Worm (Caenorhabditis elegans) whole organism, L3 larva: ENCODE measurements around the gene ndub-5.

ENCODE experiments used
- ama-1 ChIP-seq: fragments of 150-350 bp; optimal IDR thresholded peaks from 2 replicates; lab custom pipeline; 2018
- ceh-28 ChIP-seq: fragments of 150-350 bp; optimal IDR thresholded peaks from 2 replicates; lab custom pipeline; 2014; ENCODE audit warnings: missing biosample characterization, missing genetic modification reagents, missing genetic modification characterization
- eor-1 ChIP-seq, 2 experiments: fragments of 150-350 bp; optimal IDR thresholded peaks; 2 replicates each; lab custom pipeline; 2014 to 2018; ENCODE audit warnings: missing biosample characterization in 2 of 2, missing genetic modification characterization in 2 of 2
- nfya-1 ChIP-seq: sonication (generic microtip); optimal IDR thresholded peaks from 2 replicates; lab custom pipeline; 2017; ENCODE audit warnings: missing genetic modification characterization, mild to moderate bottlenecking, missing compliant biosample characterization, antibody characterized with exemption, moderate library complexity; ENCODE audit not compliant: insufficient read depth
- nhr-12 ChIP-seq: fragments of 150-350 bp; optimal IDR thresholded peaks from 2 replicates; lab custom pipeline; 2014; ENCODE audit warnings: missing biosample characterization, missing genetic modification characterization
- nhr-28 ChIP-seq: fragments of 150-350 bp; optimal IDR thresholded peaks from 2 replicates; lab custom pipeline; 2014; ENCODE audit warnings: missing biosample characterization, missing genetic modification characterization
- nhr-77 ChIP-seq: fragments of 150-350 bp; optimal IDR thresholded peaks from 2 replicates; lab custom pipeline; 2014; ENCODE audit warnings: missing biosample characterization, missing genetic modification characterization
- pqm-1 ChIP-seq: fragments of 150-350 bp; optimal IDR thresholded peaks from 2 replicates; lab custom pipeline; 2017; ENCODE audit warnings: missing biosample characterization, missing genetic modification characterization, inconsistent platforms
- snpc-4 ChIP-seq: fragments of 150-350 bp; optimal IDR thresholded peaks from 2 replicates; lab custom pipeline; 2014; ENCODE audit warnings: missing biosample characterization, missing genetic modification characterization
- unc-62 ChIP-seq: fragments of 150-350 bp; sonication (generic microtip); optimal IDR thresholded peaks from 4 replicates; lab custom pipeline; 2014; ENCODE audit warnings: missing biosample characterization, missing genetic modification reagents, missing genetic modification characterization

DNA sequence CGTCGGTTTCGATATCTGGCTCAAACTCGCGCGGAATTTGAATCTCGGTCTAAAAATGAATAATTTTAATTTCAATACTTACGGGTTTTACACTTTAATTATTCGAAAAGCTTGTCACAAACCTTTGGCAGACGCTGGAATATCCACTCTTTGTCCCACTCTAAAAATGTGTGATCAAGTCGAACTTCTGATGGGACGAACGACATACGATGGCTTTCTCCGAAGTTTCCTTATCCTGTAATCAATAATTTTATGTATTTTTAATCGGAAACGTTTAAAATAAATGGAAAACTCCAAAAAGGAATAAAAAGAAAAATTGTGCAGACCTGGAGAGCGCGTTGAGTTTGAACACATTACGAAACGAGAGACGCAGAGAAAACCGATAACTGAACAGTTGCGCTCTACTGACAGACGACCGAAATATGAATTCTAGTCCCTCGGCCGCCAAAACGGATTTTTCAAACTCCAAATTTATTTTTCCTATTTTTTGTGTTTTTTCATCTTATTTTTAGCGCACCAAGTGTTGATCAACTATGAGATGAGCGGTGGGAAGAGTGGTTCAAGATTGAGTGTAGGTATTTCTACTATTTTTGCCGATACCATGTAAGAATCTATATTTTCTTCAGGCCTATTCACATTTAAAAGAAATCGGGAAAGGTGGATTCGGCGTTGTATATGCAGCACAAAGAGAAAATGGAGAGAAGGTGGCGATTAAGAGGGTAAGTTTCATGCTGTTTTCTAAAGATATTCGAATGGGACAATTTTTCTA, 41.7 kb downstream of the ndub-5 start, which contains the start of the genes sam-4, F59E12.17 and zyg-1:
- TF ChIP-seq nfya-1 (tag; lab: Kevin White, UChicago): peak; percentile 90
- TF ChIP-seq pqm-1 (tag; lab: Kevin White, UChicago): peak; percentile 18
- no peak for TF ChIP-seq ceh-28 (tag; lab: Kevin White, UChicago)
- TF ChIP-seq snpc-4 (tag; lab: Kevin White, UChicago): no peak
- no peak for TF ChIP-seq nhr-12
- TF ChIP-seq ama-1: no peak
- no peak for TF ChIP-seq nhr-77 (tag; lab: Kevin White, UChicago)
- no peak for TF ChIP-seq unc-62 (GFP tag; lab: Kevin White, UChicago)
- TF ChIP-seq eor-1 (tag; optimal IDR thresholded peaks at IDR 0.05; lab: Kevin White, UChicago): no peak
- TF ChIP-seq nhr-28 (tag; lab: Kevin White, UChicago): no peak
